Fruit fly (Drosophila melanogaster) whole organism, adult: Measurements from ENCODE around the gene inaF-D.

ENCODE experiments used
- CG12768 ChIP-seq: fragments of 200-800 bp; sonication (Bioruptor generic); optimal IDR thresholded peaks from 2 replicates; lab custom pipeline; 2017; ENCODE audit warnings: missing biosample characterization, missing genetic modification characterization, mild to moderate bottlenecking, moderate library complexity, missing genetic modification reagents
- CG14711 ChIP-seq: fragments of 200-800 bp; sonication (Bioruptor generic); optimal IDR thresholded peaks from 2 replicates; lab custom pipeline; 2018; ENCODE audit warnings: missing biosample characterization, mild to moderate bottlenecking, missing genetic modification characterization, moderate library complexity
- CG1620 ChIP-seq: fragments of 200-800 bp; sonication (Bioruptor generic); optimal IDR thresholded peaks from 2 replicates; lab custom pipeline; 2016; ENCODE audit warnings: missing biosample characterization, missing genetic modification characterization
- CG7101 ChIP-seq: fragments of 200-800 bp; sonication (Bioruptor generic); optimal IDR thresholded peaks from 2 replicates; lab custom pipeline; 2018; ENCODE audit warnings: missing biosample characterization, mild to moderate bottlenecking, missing genetic modification characterization, moderate library complexity
- kay ChIP-seq: fragments of 200-800 bp; sonication (Bioruptor generic); peaks from one replicate; lab custom pipeline; 2016; ENCODE audit warnings: missing biosample characterization, missing genetic modification characterization, borderline replicate concordance

DNA sequence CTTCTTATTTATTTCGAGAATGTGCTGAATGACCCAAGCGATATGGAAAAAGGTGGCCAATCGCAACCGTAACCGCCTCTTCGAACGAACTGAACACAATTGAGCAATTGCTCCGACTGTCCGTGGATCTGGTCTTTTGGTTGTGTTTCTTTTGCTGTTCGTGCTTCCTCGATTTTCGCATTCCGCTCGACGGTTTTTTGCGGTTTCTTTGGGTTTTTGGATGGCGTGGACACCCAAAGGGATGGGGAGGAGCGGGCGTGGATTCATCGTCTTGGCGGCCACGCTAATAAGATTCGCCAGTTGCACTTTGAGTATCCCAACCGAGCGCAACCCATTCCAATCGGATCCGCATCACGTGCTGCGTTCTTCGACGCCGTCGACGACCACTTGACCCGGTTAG lies 3.8 kb upstream of the inaF-D start, which contains the start of gene inaF-B:
- TF ChIP-seq CG12768 = no peak
- TF ChIP-seq CG14711 (tag; lab: Kevin White, UChicago) = no peak
- no peak for TF ChIP-seq CG1620 (GFP tag; lab: Kevin White, UChicago)
- TF ChIP-seq CG7101 (tag; lab: Kevin White, UChicago) = no peak
- TF ChIP-seq kay = no peak
